Fruit fly (Drosophila melanogaster) whole organism, wandering third instar larva: ENCODE measurements around the gene CG43084.

Experiments used
- OdsH ChIP-seq: fragments of 200-800 bp; sonication (Bioruptor generic); optimal IDR thresholded peaks from 2 replicates; lab custom pipeline; 2016; ENCODE audit warnings: missing biosample characterization, mild to moderate bottlenecking, missing genetic modification characterization
- dl ChIP-seq, 2 experiments: fragments of 175-275, 200-275 bp in 1 of 2; fragments of 200-275 bp in 1 of 2; sonication (Bioruptor generic); optimal IDR thresholded peaks; lab custom pipeline; 2018; ENCODE audit warnings: mild to moderate bottlenecking in 2 of 2, missing biosample characterization in 2 of 2, missing genetic modification characterization in 2 of 2, moderate library complexity in 2 of 2; ENCODE audit not compliant: partially characterized antibody in 2 of 2, insufficient read depth in 1 of 2
- ey ChIP-seq: fragments of 200-800 bp; sonication (Bioruptor generic); optimal IDR thresholded peaks from 2 replicates; lab custom pipeline; 2016; ENCODE audit warnings: missing biosample characterization, missing genetic modification characterization
- sv ChIP-seq: fragments of 200-800 bp; sonication (Bioruptor generic); optimal IDR thresholded peaks from 3 replicates; lab custom pipeline; 2016; ENCODE audit warnings: missing biosample characterization, missing genetic modification characterization

- TF ChIP-seq dl (GFP tag; optimal IDR thresholded peaks at IDR 0.05; lab: Kevin White, UChicago; ENCODE audit: insufficient read depth in 1 of 2, partially characterized antibody in 2 of 2): no peak
- TF ChIP-seq sv (GFP tag; lab: Kevin White, UChicago): no peak
- no peak for TF ChIP-seq ey (GFP tag; lab: Kevin White, UChicago)
- no peak for TF ChIP-seq OdsH (GFP tag; lab: Kevin White, UChicago)
These were observed 33.8 kb upstream of the CG43084 start for dm6 chr3L:15616900-15617299.
